Worm (Caenorhabditis elegans) whole organism, young adult: Measurements from ENCODE around the gene Y69H2.15.

ENCODE experiments used
- C17E4.6 ChIP-seq: fragments of 200-800 bp; sonication (Bioruptor generic); IDR thresholded peaks from 2 replicates; pipeline ENCODE4 v1.3.6; 2022; ENCODE audit warnings: missing genetic modification reagents, missing genetic modification characterization, missing compliant biosample characterization
- ama-1 ChIP-seq, 3 experiments: fragments of 150-350 bp in 1 of 3; sonication (generic microtip) in 2 of 3; optimal IDR thresholded peaks; 2 replicates each; lab custom pipeline; 2014 to 2018; ENCODE audit warnings: missing biosample characterization in 2 of 3, missing genetic modification characterization in 2 of 3, missing genetic modification reagents in 2 of 3
- madf-8 ChIP-seq: fragments of 200-800 bp; sonication (Bioruptor generic); conservative IDR thresholded peaks from 2 replicates; pipeline ENCODE4 v1.3.6; 2022; ENCODE audit warnings: missing genetic modification reagents, missing genetic modification characterization, missing compliant biosample characterization
- ztf-25 ChIP-seq: fragments of 200-800 bp; sonication (Bioruptor generic); IDR thresholded peaks from 2 replicates; pipeline ENCODE4 v1.3.6; 2022; ENCODE audit warnings: missing genetic modification reagents, missing genetic modification characterization, missing compliant biosample characterization

- no peak for TF ChIP-seq ama-1 (optimal IDR thresholded peaks at IDR 0.05; lab: Kevin White, UChicago)
- no peak for TF ChIP-seq ama-1 (GFP tag; optimal IDR thresholded peaks at IDR 0.05; lab: Kevin White, UChicago)
- TF ChIP-seq madf-8 (GFP tag; lab: Robert Waterston, UW) = no peak
- no peak for TF ChIP-seq ztf-25 (GFP tag; lab: Robert Waterston, UW)
- no peak for TF ChIP-seq C17E4.6 (GFP tag; lab: Robert Waterston, UW)
Measured at ce11 chrV:18575084-18575483, 51.6 kb downstream of the Y69H2.15 start.
